Fruit fly (Drosophila melanogaster): ENCODE data around the gene CG12231.

Gene CG12231

dm6 chrX:19521753-19522383 is 9.7 kb downstream of the CG12231 start, which contains the start of the genes Idh3a and CoRest (continued):
- no peak for TF ChIP-seq CG6254 (GFP tag; optimal IDR thresholded peaks at IDR 0.05)
- TF ChIP-seq jing (GFP tag; optimal IDR thresholded peaks at IDR 0.05) = no peak
- peak; percentile 98 for TF ChIP-seq CG2116 (GFP tag; optimal IDR thresholded peaks at IDR 0.05)
- TF ChIP-seq zf30C (GFP tag; optimal IDR thresholded peaks at IDR 0.05) = no peak
- TF ChIP-seq hkb (optimal IDR thresholded peaks at IDR 0.05) = no peak
- TF ChIP-seq hkb (GFP tag; IDR thresholded peaks at IDR 0.05) = no peak
- TF ChIP-seq CG8290 (GFP tag; optimal IDR thresholded peaks at IDR 0.05) = peak; percentile 18
- TF ChIP-seq CG8290 (tag; optimal IDR thresholded peaks at IDR 0.05) = no peak
- TF ChIP-seq CG17829 (tag; optimal IDR thresholded peaks at IDR 0.05) = peak; percentile 33
- TF ChIP-seq sim (GFP tag; IDR thresholded peaks at IDR 0.05) = no peak
- TF ChIP-seq CG9215 (GFP tag; IDR thresholded peaks at IDR 0.05) = peak; percentile 54
- TF ChIP-seq CG13287 (GFP tag; IDR thresholded peaks at IDR 0.05; ENCODE audit: partially characterized antibody) = peak; percentile 73
- TF ChIP-seq CG12299 (tag; optimal IDR thresholded peaks at IDR 0.05) = no peak
- TF ChIP-seq prd (optimal IDR thresholded peaks at IDR 0.05) = no peak
- TF ChIP-seq prd (GFP tag; IDR thresholded peaks at IDR 0.05) = peak; percentile 52
- peak; percentile 65 for TF ChIP-seq sug (tag; optimal IDR thresholded peaks at IDR 0.05)
- TF ChIP-seq sens (GFP tag) = peak; percentile 47
- TF ChIP-seq D (optimal IDR thresholded peaks at IDR 0.05) = no peak
- no peak for TF ChIP-seq D (GFP tag; optimal IDR thresholded peaks at IDR 0.05)
- TF ChIP-seq vnd (GFP tag; IDR thresholded peaks at IDR 0.05; ENCODE audit: partially characterized antibody) = peak; percentile 65
- TF ChIP-seq lilli (GFP tag; optimal IDR thresholded peaks at IDR 0.05) = peak; percentile 15
- TF ChIP-seq ssp (GFP tag; IDR thresholded peaks at IDR 0.05) = 0 out of 2 replicates have a peak, but pooled peaks have one; percentile 20
- no peak for TF ChIP-seq croc (GFP tag; conservative IDR thresholded peaks at IDR 0.05)
- TF ChIP-seq CG33213 (GFP tag; optimal IDR thresholded peaks at IDR 0.05) = no peak
- no peak for TF ChIP-seq CG3281 (GFP tag; optimal IDR thresholded peaks at IDR 0.05)
- peak; percentile 34 for TF ChIP-seq trem (tag; optimal IDR thresholded peaks at IDR 0.05)
- TF ChIP-seq HLH54F (GFP tag; optimal IDR thresholded peaks at IDR 0.05) = peak; percentile 40
- no peak; the same call in 1 of the 2 replicates for TF ChIP-seq CG3847 (GFP tag; IDR thresholded peaks at IDR 0.05)
- no peak for TF ChIP-seq CG34376 (GFP tag; optimal IDR thresholded peaks at IDR 0.05)
- TF ChIP-seq zen2 (GFP tag; IDR thresholded peaks at IDR 0.05; ENCODE audit: partially characterized antibody) = no peak; the same call in 2 of the 3 replicates
- TF ChIP-seq ci (GFP tag; IDR thresholded peaks at IDR 0.05) = no peak
- TF ChIP-seq Dad (GFP tag; optimal IDR thresholded peaks at IDR 0.05) = peak; percentile 17
- TF ChIP-seq twi (tag; optimal IDR thresholded peaks at IDR 0.05) = peak; percentile 8
- peak; percentile 28; the same call in 1 of the 2 replicates for TF ChIP-seq CG6272 (GFP tag; IDR thresholded peaks at IDR 0.05)
- peak; percentile 81 for TF ChIP-seq Scr (GFP tag; IDR thresholded peaks at IDR 0.05; ENCODE audit: partially characterized antibody)
- no peak for TF ChIP-seq br (optimal IDR thresholded peaks at IDR 0.05)
- TF ChIP-seq CG3995 (GFP tag; optimal IDR thresholded peaks at IDR 0.05) = peak; percentile 8
- no peak for TF ChIP-seq CG2199 (GFP tag; IDR thresholded peaks at IDR 0.05)
- peak; percentile 60; the same call in 1 of the 3 replicates for TF ChIP-seq hb (GFP tag; IDR thresholded peaks at IDR 0.05; ENCODE audit: partially characterized antibody)
- TF ChIP-seq Hand (GFP tag; optimal IDR thresholded peaks at IDR 0.05) = no peak
- peak; percentile 67 for TF ChIP-seq seq (GFP tag; IDR thresholded peaks at IDR 0.05)
- 0 out of 2 replicates have a peak, but pooled peaks have one; percentile 28 for TF ChIP-seq CG6689 (GFP tag; IDR thresholded peaks at IDR 0.05)
- peak; percentile 86 for TF ChIP-seq Ets65A (GFP tag)
- no peak for TF ChIP-seq CG16815 (GFP tag; optimal IDR thresholded peaks at IDR 0.05)
- TF ChIP-seq Ssrp (tag; optimal IDR thresholded peaks at IDR 0.05) = no peak
- no peak for TF ChIP-seq emc (GFP tag; optimal IDR thresholded peaks at IDR 0.05)
- peak; percentile 48 for TF ChIP-seq CG9817 (tag; optimal IDR thresholded peaks at IDR 0.05)
- TF ChIP-seq Max (GFP tag; optimal IDR thresholded peaks at IDR 0.05) = peak; percentile 12
- peak; percentile 28 for TF ChIP-seq stwl (tag; optimal IDR thresholded peaks at IDR 0.05)
- TF ChIP-seq H2.0 (GFP tag; IDR thresholded peaks at IDR 0.05) = 0 out of 2 replicates have a peak, but pooled peaks have one; percentile 21
- peak; percentile 24 for TF ChIP-seq CHES-1-like (GFP tag; optimal IDR thresholded peaks at IDR 0.05)
- TF ChIP-seq CG15696 (tag; optimal IDR thresholded peaks at IDR 0.05) = no peak
